Worm (Caenorhabditis elegans): ENCODE data around the gene rsp-1.

rsp-1 gene

DNA sequence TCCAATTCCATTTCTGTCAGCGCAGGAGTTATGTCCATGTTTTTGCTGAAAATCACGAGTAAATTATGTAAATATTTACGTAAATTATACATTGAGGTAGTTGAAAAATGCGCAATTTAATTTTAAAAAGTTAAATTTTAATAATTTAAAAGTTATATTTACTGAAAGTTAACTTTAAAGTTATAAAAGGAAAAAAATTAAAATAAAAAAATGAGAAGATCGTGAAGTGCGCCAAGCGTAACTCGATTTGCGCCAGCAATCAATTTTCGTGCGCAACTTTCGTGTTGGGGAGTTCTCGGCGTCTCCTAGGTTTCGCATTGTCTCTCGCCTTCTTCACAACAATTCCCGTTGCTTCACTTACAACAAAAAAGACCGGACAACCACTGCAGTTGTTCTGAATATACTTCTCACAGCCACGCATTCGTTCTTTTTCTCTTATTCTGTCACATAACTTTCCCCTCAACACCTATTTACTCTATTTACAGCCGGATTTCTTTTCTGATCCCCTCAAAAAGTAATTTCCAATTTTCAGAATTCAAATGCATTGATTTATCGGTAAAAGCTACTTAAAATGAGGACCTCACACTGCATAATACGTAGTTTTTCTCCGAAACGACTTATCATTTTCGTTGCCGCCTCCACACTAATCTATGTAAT, 20.5 kb downstream of the rsp-1 start, which contains the start of the genes metl-1 and W02B12.11 (continued):
- no peak for TF ChIP-seq nhr-237 (tag; optimal IDR thresholded peaks at IDR 0.05)
- no peak for TF ChIP-seq ceh-16 (tag; optimal IDR thresholded peaks at IDR 0.05)
- no peak for TF ChIP-seq ztf-11 (tag; optimal IDR thresholded peaks at IDR 0.05)
- peak; percentile 83 for TF ChIP-seq hmg-11 (tag; optimal IDR thresholded peaks at IDR 0.05)
- peak; percentile 10 for TF ChIP-seq nhr-77 (tag; optimal IDR thresholded peaks at IDR 0.05)
- no peak for TF ChIP-seq nfya-1 (tag; optimal IDR thresholded peaks at IDR 0.05; ENCODE audit: insufficient read depth)
- no peak for TF ChIP-seq ztf-4 (tag; optimal IDR thresholded peaks at IDR 0.05)
- TF ChIP-seq nhr-23 (tag; optimal IDR thresholded peaks at IDR 0.05): peak; percentile 95
- TF ChIP-seq ceh-82 (tag; optimal IDR thresholded peaks at IDR 0.05): peak; percentile 58
- TF ChIP-seq daf-12 (tag; optimal IDR thresholded peaks at IDR 0.05): no peak

DNA sequence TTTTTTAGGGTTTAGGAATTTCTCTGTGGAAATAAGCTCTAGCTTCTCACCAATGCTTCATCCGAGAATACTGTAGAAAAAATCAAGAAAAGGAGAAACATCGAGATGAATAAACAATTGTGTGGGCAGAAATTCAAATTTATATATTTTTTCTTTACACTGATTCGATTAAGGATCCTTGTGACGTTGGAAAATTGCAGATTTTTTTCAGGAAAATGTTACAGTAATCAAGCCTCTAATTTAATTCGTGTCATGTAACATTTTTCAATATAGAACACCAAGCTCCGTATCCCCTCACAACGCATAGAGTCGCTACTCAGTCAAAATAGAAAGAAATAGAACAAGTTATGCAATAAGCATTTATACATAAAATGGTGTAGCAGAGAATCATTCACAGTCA, 23.2 kb downstream of the rsp-1 start, which contains the start of gene W02B12.16:
Gene W02B12.16, minus strand, starts transcription at position 101 of the 400 bp plus-strand sequence.
- peak; percentile 2 for TF ChIP-seq nhr-43 (tag; optimal IDR thresholded peaks at IDR 0.05; ENCODE audit: poor library complexity, severe bottlenecking)
- no peak for TF ChIP-seq nhr-25 (tag; optimal IDR thresholded peaks at IDR 0.05)

DNA sequence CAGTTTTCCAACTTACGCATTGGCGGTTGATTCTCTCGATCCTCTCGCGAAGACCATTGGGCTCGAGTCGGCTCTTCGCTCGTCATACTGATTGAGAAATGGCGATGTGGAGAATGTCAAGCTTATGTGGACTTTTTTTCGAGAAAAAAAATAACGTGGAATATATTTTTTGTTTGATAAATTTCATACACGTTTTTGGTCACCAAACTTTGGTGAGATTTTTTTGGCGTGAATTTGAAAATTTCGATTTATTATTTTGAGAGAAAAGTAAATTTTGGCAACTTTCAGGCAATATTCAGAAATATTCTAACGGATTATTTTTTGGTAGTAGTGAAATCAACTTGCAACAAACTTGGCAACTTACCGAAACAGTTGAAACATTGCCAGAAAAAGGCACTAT, 25.9 kb downstream of the rsp-1 start, which contains the start of gene W02B12.12:
Gene W02B12.12, minus strand, starts transcription at position 101 of the 400 bp plus-strand sequence.
- TF ChIP-seq nhr-25 (tag; optimal IDR thresholded peaks at IDR 0.05) (no peak), ceh-9 (tag; optimal IDR thresholded peaks at IDR 0.05) (no peak), zag-1 (tag; optimal IDR thresholded peaks at IDR 0.05) (no peak), ZK546.5 (tag; optimal IDR thresholded peaks at IDR 0.05) (no peak), hmg-11 (tag; optimal IDR thresholded peaks at IDR 0.05) (no peak), ceh-28 (tag; optimal IDR thresholded peaks at IDR 0.05) (no peak), unc-62 (GFP tag; optimal IDR thresholded peaks at IDR 0.05) (no peak)

DNA sequence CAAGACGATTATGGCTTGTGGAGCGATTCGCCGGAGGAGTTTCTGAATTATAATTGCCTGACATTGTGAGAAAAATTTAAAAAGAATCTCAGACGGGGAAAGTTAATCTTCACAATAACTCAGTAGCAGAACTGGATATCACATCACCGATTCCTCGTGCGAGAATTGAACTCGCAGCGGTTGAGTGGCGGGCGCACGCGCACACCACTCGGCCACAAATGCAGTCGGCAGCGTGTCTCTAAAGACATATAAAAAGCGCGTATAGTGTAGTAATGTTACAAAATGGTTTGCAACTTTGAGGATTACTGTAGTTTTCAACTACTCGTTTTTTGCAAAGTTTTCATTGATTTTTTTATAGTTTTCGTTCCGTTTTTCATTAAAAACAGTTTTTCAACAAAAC, 31.4 kb downstream of the rsp-1 start:
- TF ChIP-seq pha-4 (tag; optimal IDR thresholded peaks at IDR 0.05) (no peak), daf-12 (tag; optimal IDR thresholded peaks at IDR 0.05) (no peak), lin-15B (tag; optimal IDR thresholded peaks at IDR 0.05) (peak; percentile 32), elt-3 (tag; optimal IDR thresholded peaks at IDR 0.05) (no peak), skn-1 (tag; optimal IDR thresholded peaks at IDR 0.05) (peak; percentile 48), ceh-16 (tag; optimal IDR thresholded peaks at IDR 0.05) (peak; percentile 34), nhr-43 (tag; optimal IDR thresholded peaks at IDR 0.05; ENCODE audit: poor library complexity, severe bottlenecking) (peak; percentile 86), ceh-9 (tag; optimal IDR thresholded peaks at IDR 0.05) (no peak), elt-2 (tag; optimal IDR thresholded peaks at IDR 0.05) (peak; percentile 54), ZK546.5 (tag; optimal IDR thresholded peaks at IDR 0.05) (no peak), ceh-82 (tag; optimal IDR thresholded peaks at IDR 0.05) (no peak), mml-1 (tag; optimal IDR thresholded peaks at IDR 0.05) (no peak), nhr-12 (tag; optimal IDR thresholded peaks at IDR 0.05) (no peak), sea-2 (GFP tag; optimal IDR thresholded peaks at IDR 0.05) (no peak), nhr-237 (tag; optimal IDR thresholded peaks at IDR 0.05) (no peak), nfya-1 (tag; optimal IDR thresholded peaks at IDR 0.05; ENCODE audit: insufficient read depth) (no peak), ama-1 (optimal IDR thresholded peaks at IDR 0.05) (no peak), fos-1 (tag; optimal IDR thresholded peaks at IDR 0.05) (no peak), nhr-76 (tag; optimal IDR thresholded peaks at IDR 0.05) (no peak), R02D3.7 (tag; optimal IDR thresholded peaks at IDR 0.05) (no peak), hmg-11 (tag; optimal IDR thresholded peaks at IDR 0.05) (peak; percentile 93), nhr-11 (tag; optimal IDR thresholded peaks at IDR 0.05) (no peak), elt-1 (tag; optimal IDR thresholded peaks at IDR 0.05) (no peak), pqm-1 (tag; optimal IDR thresholded peaks at IDR 0.05) (peak; percentile 29), aly-2 (tag; optimal IDR thresholded peaks at IDR 0.05) (no peak), nhr-23 (tag; optimal IDR thresholded peaks at IDR 0.05) (peak; percentile 36), nhr-77 (tag; optimal IDR thresholded peaks at IDR 0.05) (peak; percentile 50), egl-27 (tag; optimal IDR thresholded peaks at IDR 0.05) (no peak), fkh-2 (tag; optimal IDR thresholded peaks at IDR 0.05) (no peak), unc-39 (tag; optimal IDR thresholded peaks at IDR 0.05) (no peak), snpc-4 (tag; optimal IDR thresholded peaks at IDR 0.05) (no peak), unc-62 (GFP tag; optimal IDR thresholded peaks at IDR 0.05) (no peak), tbx-2 (tag; optimal IDR thresholded peaks at IDR 0.05) (peak; percentile 47), nhr-67 (tag; optimal IDR thresholded peaks at IDR 0.05) (no peak), mdl-1 (tag; optimal IDR thresholded peaks at IDR 0.05) (no peak), ztf-4 (tag; optimal IDR thresholded peaks at IDR 0.05) (no peak), nhr-25 (tag; optimal IDR thresholded peaks at IDR 0.05) (peak; percentile 77), ztf-11 (tag; optimal IDR thresholded peaks at IDR 0.05) (no peak), nhr-28 (tag; optimal IDR thresholded peaks at IDR 0.05) (no peak), ceh-28 (tag; optimal IDR thresholded peaks at IDR 0.05) (no peak), lsy-12 (tag; optimal IDR thresholded peaks at IDR 0.05) (peak; percentile 91), zag-1 (tag; optimal IDR thresholded peaks at IDR 0.05) (no peak), egl-5 (tag; optimal IDR thresholded peaks at IDR 0.05) (no peak), fkh-10 (GFP tag; optimal IDR thresholded peaks at IDR 0.05) (no peak)

All from whole organism, L3 larva.